Worm (Caenorhabditis elegans) whole organism, mixed stage, embryonic: ENCODE data around the gene F17A9.4.

ENCODE experiments used
- ces-1 ChIP-seq: fragments of 150-350 bp; optimal IDR thresholded peaks from 2 replicates; lab custom pipeline; 2014; ENCODE audit warnings: missing biosample characterization, missing genetic modification reagents, missing genetic modification characterization
- elt-3 ChIP-seq: fragments of 150-350 bp; optimal IDR thresholded peaks from 2 replicates; lab custom pipeline; 2014; ENCODE audit warnings: missing biosample characterization, missing genetic modification characterization
- mab-5 ChIP-seq: fragments of 150-350 bp; optimal IDR thresholded peaks from 2 replicates; lab custom pipeline; 2014; ENCODE audit warnings: missing biosample characterization, missing genetic modification characterization
- nhr-12 ChIP-seq: fragments of 150-350 bp; optimal IDR thresholded peaks from 2 replicates; lab custom pipeline; 2014; ENCODE audit warnings: missing biosample characterization, missing genetic modification characterization
- nhr-28 ChIP-seq: fragments of 150-350 bp; optimal IDR thresholded peaks from 2 replicates; lab custom pipeline; 2014; ENCODE audit warnings: missing biosample characterization, missing genetic modification characterization
- unc-62 ChIP-seq: fragments of 150-350 bp; optimal IDR thresholded peaks from 2 replicates; lab custom pipeline; 2014; ENCODE audit warnings: missing biosample characterization, missing genetic modification reagents, missing genetic modification characterization
- ztf-11 ChIP-seq: fragments of 150-350 bp; optimal IDR thresholded peaks from 2 replicates; lab custom pipeline; 2014; ENCODE audit warnings: missing biosample characterization, missing genetic modification characterization

DNA sequence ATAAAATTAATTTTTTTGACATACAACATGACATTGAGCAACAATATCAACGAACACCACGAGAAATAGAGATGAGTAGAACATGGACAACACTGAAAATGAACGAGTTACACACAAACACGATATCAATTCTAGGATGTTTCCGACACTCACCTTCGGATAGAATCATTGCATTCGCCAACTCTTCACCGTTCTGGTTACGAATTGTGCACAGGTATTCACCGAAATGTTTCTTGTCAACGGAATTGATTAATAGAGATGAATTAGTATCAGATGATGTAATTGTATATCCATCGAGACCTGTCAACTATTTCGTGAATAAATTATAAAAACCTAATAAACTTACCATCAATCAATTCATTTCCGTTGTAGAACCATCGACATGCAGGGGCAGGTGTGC lies 11.2 kb upstream of the F17A9.4 start:
- no peak for TF ChIP-seq elt-3 (tag; lab: Kevin White, UChicago)
- TF ChIP-seq nhr-12 (tag; lab: Kevin White, UChicago), result no peak
- TF ChIP-seq ces-1 (GFP tag; lab: Kevin White, UChicago), result no peak
- TF ChIP-seq mab-5 (tag; lab: Kevin White, UChicago), result no peak
- TF ChIP-seq nhr-28 (tag; lab: Kevin White, UChicago), result no peak
- no peak for TF ChIP-seq ztf-11 (tag; lab: Kevin White, UChicago)
- no peak for TF ChIP-seq unc-62 (GFP tag; lab: Kevin White, UChicago)
